Worm (Caenorhabditis elegans): ENCODE data around the gene T06A1.5.
A peak's percentile ranks its signal among the peaks of the same experiment; 100 is the strongest.

The T06A1.5 gene

DNA sequence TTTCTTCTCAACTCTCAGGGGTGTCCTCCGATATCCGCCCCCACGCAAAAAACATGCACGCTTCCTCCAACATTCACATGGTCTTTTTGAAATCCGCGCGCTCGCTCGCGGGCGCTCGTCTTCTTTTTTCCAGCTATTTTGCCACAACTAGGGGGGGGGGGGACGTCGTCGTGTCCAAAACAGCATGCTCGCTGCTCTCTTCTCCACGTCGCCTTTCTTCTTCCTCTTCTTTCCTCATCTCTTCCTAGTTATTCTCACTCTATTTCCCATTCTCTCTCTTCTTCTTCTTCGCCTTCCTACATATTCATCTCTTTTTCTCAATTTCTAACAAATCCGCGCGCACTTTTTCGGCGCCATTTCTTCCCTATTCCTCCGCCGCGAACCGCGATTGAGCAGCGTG lies 16.4 kb downstream of the T06A1.5 start (continued):
- no peak for TF ChIP-seq lin-15B (tag; optimal IDR thresholded peaks at IDR 0.05)
- TF ChIP-seq lin-13 (GFP tag; optimal IDR thresholded peaks at IDR 0.05) = no peak
- TF ChIP-seq ctbp-1 (GFP tag; IDR thresholded peaks at IDR 0.05) = peak; percentile 78
- no peak for TF ChIP-seq nhr-10 (tag; optimal IDR thresholded peaks at IDR 0.05)
- TF ChIP-seq spr-1 (tag; optimal IDR thresholded peaks at IDR 0.05) = no peak
- no peak for TF ChIP-seq ama-1 (optimal IDR thresholded peaks at IDR 0.05)
- TF ChIP-seq cey-2 (tag; optimal IDR thresholded peaks at IDR 0.05; ENCODE audit: borderline replicate concordance, insufficient read depth) = no peak
- TF ChIP-seq set-16 (GFP tag; IDR thresholded peaks at IDR 0.05) = peak; percentile 78
- TF ChIP-seq nhr-41 (GFP tag; IDR thresholded peaks at IDR 0.05) = no peak
- peak; percentile 86 for TF ChIP-seq fkh-10 (GFP tag; optimal IDR thresholded peaks at IDR 0.05)
- peak; percentile 50 for TF ChIP-seq F37D6.2 (tag; optimal IDR thresholded peaks at IDR 0.05)
- TF ChIP-seq gei-8 (GFP tag; optimal IDR thresholded peaks at IDR 0.05) = no peak
- no peak for TF ChIP-seq lir-3 (tag; optimal IDR thresholded peaks at IDR 0.05)
- TF ChIP-seq lsy-2 (tag; optimal IDR thresholded peaks at IDR 0.05) = peak in 1 of 2 experiments; percentile 38
- TF ChIP-seq mxl-3 (GFP tag; optimal IDR thresholded peaks at IDR 0.05) = no peak
- TF ChIP-seq duxl-1 (tag; optimal IDR thresholded peaks at IDR 0.05; ENCODE audit: poor library complexity) = no peak
- TF ChIP-seq nhr-76 (tag; optimal IDR thresholded peaks at IDR 0.05) = no peak
- TF ChIP-seq mdl-1 (tag; optimal IDR thresholded peaks at IDR 0.05) = peak in 1 of 2 experiments; percentile 72
- no peak for TF ChIP-seq F44E2.7 (GFP tag; IDR thresholded peaks at IDR 0.05)
- no peak for TF ChIP-seq aly-2 (tag; optimal IDR thresholded peaks at IDR 0.05)
- no peak for TF ChIP-seq vab-7 (GFP tag; IDR thresholded peaks at IDR 0.05)
- no peak for TF ChIP-seq zfp-2 (tag; optimal IDR thresholded peaks at IDR 0.05)
- no peak for TF ChIP-seq mxl-2 (GFP tag; conservative IDR thresholded peaks at IDR 0.05)
- TF ChIP-seq dve-1 (tag; optimal IDR thresholded peaks at IDR 0.05; ENCODE audit: insufficient read depth) = no peak
- TF ChIP-seq mes-2 (tag; optimal IDR thresholded peaks at IDR 0.05; ENCODE audit: poor library complexity, severe bottlenecking) = no peak
- TF ChIP-seq hlh-30 (tag; optimal IDR thresholded peaks at IDR 0.05; ENCODE audit: insufficient read depth) = peak; percentile 11
- TF ChIP-seq pha-4 (GFP tag; IDR thresholded peaks at IDR 0.05) = no peak
- TF ChIP-seq pha-4 (tag; optimal IDR thresholded peaks at IDR 0.05) = no peak
- TF ChIP-seq ceh-44 (GFP tag; IDR thresholded peaks at IDR 0.05) = no peak
- no peak for TF ChIP-seq ces-1 (GFP tag; optimal IDR thresholded peaks at IDR 0.05)
- no peak for TF ChIP-seq daf-19 (GFP tag; conservative IDR thresholded peaks at IDR 0.05)
- TF ChIP-seq hif-1 (tag; optimal IDR thresholded peaks at IDR 0.05) = no peak
- no peak for TF ChIP-seq nhr-42 (GFP tag; IDR thresholded peaks at IDR 0.05)
- TF ChIP-seq ceh-28 (tag; optimal IDR thresholded peaks at IDR 0.05) = no peak
- no peak for TF ChIP-seq spr-3 (GFP tag; optimal IDR thresholded peaks at IDR 0.05)
- no peak for TF ChIP-seq hlh-11 (tag; optimal IDR thresholded peaks at IDR 0.05)
- TF ChIP-seq nhr-11 (tag; optimal IDR thresholded peaks at IDR 0.05) = no peak
- peak; percentile 52 for TF ChIP-seq hmg-1.1 (GFP tag; IDR thresholded peaks at IDR 0.05)
- no peak for TF ChIP-seq ztf-11 (tag; optimal IDR thresholded peaks at IDR 0.05)
- no peak for TF ChIP-seq snpc-1.2 (GFP tag; IDR thresholded peaks at IDR 0.05)
- TF ChIP-seq T26A8.4 (GFP tag; IDR thresholded peaks at IDR 0.05) = no peak
- no peak for TF ChIP-seq egl-43 (GFP tag; IDR thresholded peaks at IDR 0.05)
- TF ChIP-seq ZK337.2 (GFP tag; IDR thresholded peaks at IDR 0.05) = no peak
- TF ChIP-seq mep-1 (tag; optimal IDR thresholded peaks at IDR 0.05) = peak; percentile 34
